Fruit fly (Drosophila melanogaster) whole organism, wandering third instar larva: ENCODE measurements around the gene BCAS2.

Source experiments
- Hnf4 ChIP-seq: fragments of 200-800 bp; sonication (Bioruptor generic); optimal IDR thresholded peaks from 2 replicates; lab custom pipeline; 2016; ENCODE audit warnings: missing biosample characterization, mild to moderate bottlenecking, missing genetic modification characterization
- br ChIP-seq: fragments of 200-800 bp; sonication (Bioruptor generic); optimal IDR thresholded peaks from 2 replicates; lab custom pipeline; 2016; ENCODE audit warnings: missing biosample characterization, missing genetic modification characterization
- dsf ChIP-seq: sonication (Bioruptor generic); optimal IDR thresholded peaks from 2 replicates; lab custom pipeline; 2016; ENCODE audit warnings: missing biosample characterization, missing genetic modification characterization, borderline replicate concordance
- h ChIP-seq: fragments of 200-800 bp; sonication (Bioruptor generic); optimal IDR thresholded peaks from 3 replicates; lab custom pipeline; 2016; ENCODE audit warnings: missing biosample characterization, mild to moderate bottlenecking, missing genetic modification characterization
- jim ChIP-seq: fragments of 175-275, 200-325 bp; sonication (Bioruptor generic); optimal IDR thresholded peaks from 2 replicates; lab custom pipeline; 2016; ENCODE audit warnings: missing biosample characterization, mild to moderate bottlenecking, missing genetic modification characterization
- lola ChIP-seq: fragments of >200 bp; optimal IDR thresholded peaks from 2 replicates; lab custom pipeline; 2017; ENCODE audit warnings: missing biosample characterization, missing genetic modification characterization
- pan ChIP-seq: fragments of >200 bp; optimal IDR thresholded peaks from 2 replicates; lab custom pipeline; 2017
- psq ChIP-seq: fragments of 200-800 bp; sonication (Bioruptor generic); optimal IDR thresholded peaks from 3 replicates; lab custom pipeline; 2017; ENCODE audit warnings: missing biosample characterization, mild to moderate bottlenecking, missing genetic modification characterization, moderate library complexity
- usp ChIP-seq: fragments of >200 bp; optimal IDR thresholded peaks from 2 replicates; lab custom pipeline; 2017; ENCODE audit warnings: missing biosample characterization, missing genetic modification characterization

dm6 chr3R:27953890-27954289 lies 31.7 kb upstream of the BCAS2 start, which contains the start of gene CG4951:
- TF ChIP-seq h (GFP tag; lab: Kevin White, UChicago) (no peak), dsf (GFP tag; lab: Kevin White, UChicago) (no peak), lola (GFP tag; lab: Kevin White, UChicago) (no peak), br (no peak), usp (no peak), jim (GFP tag; lab: Kevin White, UChicago) (no peak), Hnf4 (GFP tag; lab: Kevin White, UChicago) (no peak), pan (lab: Kevin White, UChicago) (no peak), psq (GFP tag; lab: Kevin White, UChicago) (no peak)
